Fruit fly (Drosophila melanogaster) whole organism, pupa: Measurements from ENCODE around the gene Cda5.
A peak's percentile ranks its signal among the peaks of the same experiment; 100 is the strongest.

Source experiments
- CG10348 ChIP-seq: fragments of 200-800 bp; sonication (Bioruptor generic); IDR thresholded peaks from 2 replicates; pipeline ENCODE4 v1.3.6; 2022; ENCODE audit warnings: missing biosample characterization, missing genetic modification characterization
- CG12605 ChIP-seq: fragments of 200-800 bp; sonication (Bioruptor generic); IDR thresholded peaks from 2 replicates; pipeline ENCODE4 v1.3.6; 2022; ENCODE audit warnings: missing biosample characterization, missing genetic modification characterization
- CG13204 ChIP-seq: fragments of 200-800 bp; sonication (Bioruptor generic); optimal IDR thresholded peaks from 2 replicates; lab custom pipeline; 2018; ENCODE audit warnings: missing biosample characterization, mild to moderate bottlenecking, missing genetic modification characterization, moderate library complexity
- CG14655 ChIP-seq: fragments of 200-800 bp; sonication (Bioruptor generic); optimal IDR thresholded peaks from 3 replicates; lab custom pipeline; 2017; ENCODE audit warnings: mild to moderate bottlenecking, missing biosample characterization, missing genetic modification reagents, missing genetic modification characterization
- CG15710 ChIP-seq: fragments of 200-800 bp; sonication (Bioruptor generic); optimal IDR thresholded peaks from 2 replicates; lab custom pipeline; 2018; ENCODE audit warnings: missing biosample characterization, mild to moderate bottlenecking, missing genetic modification characterization, moderate library complexity
- CG17806 ChIP-seq: fragments of 200-800 bp; sonication (Bioruptor generic); optimal IDR thresholded peaks from 2 replicates; lab custom pipeline; 2018; ENCODE audit warnings: missing biosample characterization, mild to moderate bottlenecking, missing genetic modification characterization, moderate library complexity
- CG32121 ChIP-seq: fragments of 200-800 bp; sonication (Bioruptor generic); IDR thresholded peaks from 2 replicates; pipeline ENCODE4 v1.3.6; 2022; ENCODE audit warnings: missing biosample characterization, missing genetic modification characterization
- CG34367 ChIP-seq: fragments of 200-800 bp; sonication (Bioruptor generic); optimal IDR thresholded peaks from 2 replicates; lab custom pipeline; 2018; ENCODE audit warnings: missing biosample characterization, mild to moderate bottlenecking, missing genetic modification characterization
- CG4496 ChIP-seq: fragments of 200-800 bp; sonication (Bioruptor generic); IDR thresholded peaks from 3 replicates; pipeline ENCODE4 v1.3.6; 2022; ENCODE audit warnings: missing biosample characterization, missing genetic modification characterization
- CG8159 ChIP-seq: fragments of 200-800 bp; sonication (Bioruptor generic); optimal IDR thresholded peaks from 3 replicates; lab custom pipeline; 2018; ENCODE audit warnings: missing biosample characterization, mild to moderate bottlenecking, missing genetic modification characterization, moderate library complexity
- CG8301 ChIP-seq: fragments of 200-800 bp; sonication (Bioruptor generic); optimal IDR thresholded peaks from 2 replicates; lab custom pipeline; 2018; ENCODE audit warnings: missing biosample characterization, mild to moderate bottlenecking, missing genetic modification characterization
- CG9948 ChIP-seq: fragments of 200-800 bp; sonication (Bioruptor generic); optimal IDR thresholded peaks from 2 replicates; lab custom pipeline; 2018; ENCODE audit warnings: missing biosample characterization, mild to moderate bottlenecking, missing genetic modification characterization, moderate library complexity
- D1 ChIP-seq: fragments of 200-800 bp; sonication (Bioruptor generic); optimal IDR thresholded peaks from 2 replicates; lab custom pipeline; 2018; ENCODE audit warnings: missing biosample characterization, mild to moderate bottlenecking, missing genetic modification characterization, moderate library complexity
- EcR ChIP-seq: fragments of 200-800 bp; sonication (Bioruptor generic); optimal IDR thresholded peaks from 3 replicates; lab custom pipeline; 2019; ENCODE audit warnings: missing biosample characterization, missing genetic modification characterization, mild to moderate bottlenecking, moderate library complexity, missing genetic modification reagents
- Ets98B ChIP-seq: fragments of 200-800 bp; sonication (Bioruptor generic); IDR thresholded peaks from 2 replicates; pipeline ENCODE4 v1.3.6; 2022; ENCODE audit warnings: missing biosample characterization, missing genetic modification characterization
- Pif1A ChIP-seq: fragments of 200-800 bp; sonication (Bioruptor generic); optimal IDR thresholded peaks from 3 replicates; lab custom pipeline; 2016; ENCODE audit warnings: missing biosample characterization, missing genetic modification characterization
- Pif1B ChIP-seq: fragments of 200-800 bp; sonication (Bioruptor generic); optimal IDR thresholded peaks from 3 replicates; lab custom pipeline; 2016; ENCODE audit warnings: missing biosample characterization, missing genetic modification characterization
- Snoo ChIP-seq: fragments of 200-800 bp; sonication (Bioruptor generic); optimal IDR thresholded peaks from 3 replicates; lab custom pipeline; 2017; ENCODE audit warnings: missing biosample characterization, mild to moderate bottlenecking, missing genetic modification characterization, inconsistent platforms
- fd96Ca ChIP-seq: fragments of 200-800 bp; sonication (Bioruptor generic); IDR thresholded peaks from 3 replicates; pipeline ENCODE4 v1.3.6; 2022; ENCODE audit warnings: missing biosample characterization, missing genetic modification characterization
- gl ChIP-seq: fragments of 200-800 bp; sonication (Bioruptor generic); optimal IDR thresholded peaks from 2 replicates; lab custom pipeline; 2018; ENCODE audit warnings: missing biosample characterization, mild to moderate bottlenecking, missing genetic modification characterization
- rn ChIP-seq: fragments of 200-800 bp; sonication (Bioruptor generic); IDR thresholded peaks from 2 replicates; pipeline ENCODE4 v1.3.6; 2022; ENCODE audit warnings: missing biosample characterization, missing genetic modification characterization

Cda5 gene

dm6 chr2L:71457-71856, 6.3 kb upstream of the Cda5 start, which contains the start of gene galectin:
TSS of gene galectin (plus strand) at chr2L:71757.
- TF ChIP-seq gl (tag; lab: Kevin White, UChicago): no peak
- TF ChIP-seq CG14655 (GFP tag; lab: Kevin White, UChicago): no peak
- no peak for TF ChIP-seq Pif1B (GFP tag; lab: Kevin White, UChicago)
- no peak for TF ChIP-seq CG9948 (tag; lab: Kevin White, UChicago)
- no peak for TF ChIP-seq rn (GFP tag; lab: Robert Waterston, UW)
- no peak for TF ChIP-seq fd96Ca (GFP tag; lab: Robert Waterston, UW)
- no peak for TF ChIP-seq CG17806 (tag; lab: Kevin White, UChicago)
- TF ChIP-seq, all 21 proteins: peak for 0

dm6 chr2L:69560-69959, 4.4 kb upstream of the Cda5 start:
- TF ChIP-seq CG34367 (tag; lab: Kevin White, UChicago) (no peak), Pif1B (GFP tag; lab: Kevin White, UChicago) (no peak), CG14655 (GFP tag; lab: Kevin White, UChicago) (no peak), fd96Ca (GFP tag; lab: Robert Waterston, UW) (no peak), Pif1A (no peak), Snoo (tag; lab: Kevin White, UChicago) (no peak), CG10348 (no peak), CG12605 (GFP tag; lab: Robert Waterston, UW) (no peak), gl (tag; lab: Kevin White, UChicago) (no peak), CG4496 (GFP tag; lab: Robert Waterston, UW) (no peak), CG13204 (no peak), CG9948 (tag; lab: Kevin White, UChicago) (no peak), Ets98B (GFP tag; lab: Robert Waterston, UW) (no peak), CG32121 (GFP tag; lab: Robert Waterston, UW) (no peak)

dm6 chr2L:67279-67657, 2.1 kb upstream of the Cda5 start:
- no peak for TF ChIP-seq CG32121 (GFP tag; lab: Robert Waterston, UW)
- TF ChIP-seq Pif1B (GFP tag; lab: Kevin White, UChicago): no peak
- no peak for TF ChIP-seq CG9948 (tag; lab: Kevin White, UChicago)
- 0 out of 2 replicates have a peak, but pooled peaks have one; percentile 7 for TF ChIP-seq CG12605 (GFP tag; lab: Robert Waterston, UW)
- TF ChIP-seq CG8301 (tag; lab: Kevin White, UChicago): no peak
- no peak for TF ChIP-seq D1 (tag; lab: Kevin White, UChicago)

- peak; percentile 17 for TF ChIP-seq Pif1B (GFP tag; lab: Kevin White, UChicago)
- no peak; the same call in 1 of the 3 replicates for TF ChIP-seq fd96Ca (GFP tag; lab: Robert Waterston, UW)
- TF ChIP-seq rn (GFP tag; lab: Robert Waterston, UW): no peak
- peak; percentile 47 for TF ChIP-seq CG8301 (tag; lab: Kevin White, UChicago)
- no peak for TF ChIP-seq D1 (tag; lab: Kevin White, UChicago)
- peak; percentile 47 for TF ChIP-seq CG34367 (tag; lab: Kevin White, UChicago)
- TF ChIP-seq CG10348: no peak
- TF ChIP-seq Snoo (tag; lab: Kevin White, UChicago): peak; percentile 34
- peak; percentile 33 for TF ChIP-seq CG9948 (tag; lab: Kevin White, UChicago)
- TF ChIP-seq Pif1A: peak; percentile 52
- TF ChIP-seq CG13204: peak; percentile 80
- TF ChIP-seq CG32121 (GFP tag; lab: Robert Waterston, UW): peak; percentile 75
- TF ChIP-seq CG17806 (tag; lab: Kevin White, UChicago): peak; percentile 34
- TF ChIP-seq gl (tag; lab: Kevin White, UChicago): peak; percentile 78
- peak; percentile 87 for TF ChIP-seq CG4496 (GFP tag; lab: Robert Waterston, UW)
- TF ChIP-seq CG12605 (GFP tag; lab: Robert Waterston, UW): peak; percentile 77
- peak; percentile 75 for TF ChIP-seq CG14655 (GFP tag; lab: Kevin White, UChicago)
- peak; percentile 6 for TF ChIP-seq EcR (GFP tag; lab: Kevin White, UChicago)
- TF ChIP-seq CG8159 (tag; lab: Kevin White, UChicago): peak; percentile 62
- TF ChIP-seq Ets98B (GFP tag; lab: Robert Waterston, UW): peak; percentile 85
- TF ChIP-seq CG15710 (tag; lab: Kevin White, UChicago): peak; percentile 75
- TF ChIP-seq, all 21 proteins: peak for 17
Observed at dm6 chr2L:66369-67278, 1.4 kb upstream of the Cda5 start, which contains the start of gene dbr. TSS of gene dbr (plus strand) at chr2L:66482.

dm6 chr2L:59058-59603, 6.1 kb downstream of the Cda5 start:
- TF ChIP-seq EcR (GFP tag; lab: Kevin White, UChicago): no peak
- TF ChIP-seq Ets98B (GFP tag; lab: Robert Waterston, UW): peak; percentile 23; the same call in 1 of the 2 replicates
- TF ChIP-seq CG4496 (GFP tag; lab: Robert Waterston, UW): peak; percentile 33; the same call in 1 of the 3 replicates
- no peak for TF ChIP-seq CG9948 (tag; lab: Kevin White, UChicago)
